Worm (Caenorhabditis elegans) whole organism, midembryonic: Measurements from ENCODE around the gene nhr-103.

Experiments used
- cog-1 ChIP-seq: sonication (generic microtip); optimal IDR thresholded peaks from 2 replicates; lab custom pipeline; 2016; ENCODE audit warnings: missing genetic modification characterization, missing compliant biosample characterization
- flt-1 ChIP-seq: fragments of 200-800 bp; sonication (Bioruptor generic); IDR thresholded peaks from 2 replicates; pipeline ENCODE4 v1.3.6; 2022; ENCODE audit warnings: missing genetic modification characterization, missing compliant biosample characterization
- klf-2 ChIP-seq: fragments of 200-800 bp; sonication (Bioruptor generic); conservative IDR thresholded peaks from 2 replicates; pipeline ENCODE4 v1.3.6; 2022; ENCODE audit warnings: missing genetic modification reagents, missing genetic modification characterization, missing compliant biosample characterization
- med-1 ChIP-seq: sonication (generic microtip); optimal IDR thresholded peaks from 2 replicates; lab custom pipeline; 2017; ENCODE audit warnings: missing genetic modification characterization, mild to moderate bottlenecking, missing compliant biosample characterization, antibody characterized with exemption, missing genetic modification reagents; ENCODE audit not compliant: insufficient read depth
- ref-1 ChIP-seq: fragments of 200-800 bp; sonication (Bioruptor generic); conservative IDR thresholded peaks from 2 replicates; pipeline ENCODE4 v1.3.6; 2022; ENCODE audit warnings: missing genetic modification reagents, missing genetic modification characterization, missing compliant biosample characterization
- ztf-23 ChIP-seq: fragments of 200-800 bp; sonication (Bioruptor generic); IDR thresholded peaks from 2 replicates; pipeline ENCODE4 v1.3.6; 2022; ENCODE audit warnings: missing genetic modification reagents, missing genetic modification characterization, missing compliant biosample characterization
- ztf-29 ChIP-seq: fragments of 200-800 bp; sonication (Bioruptor generic); IDR thresholded peaks from 2 replicates; pipeline ENCODE4 v1.3.6; 2022; ENCODE audit warnings: missing genetic modification reagents, missing genetic modification characterization, missing compliant biosample characterization

ce11 chrV:2183162-2183561 lies 42.1 kb upstream of the nhr-103 start, which contains the start of gene cyp-33C2:
- TF ChIP-seq flt-1 (GFP tag; lab: Robert Waterston, UW) (no peak), ztf-29 (GFP tag; lab: Robert Waterston, UW) (no peak), med-1 (no peak), cog-1 (no peak), klf-2 (GFP tag; lab: Robert Waterston, UW) (no peak), ref-1 (GFP tag; lab: Robert Waterston, UW) (no peak), ztf-23 (GFP tag; lab: Robert Waterston, UW) (no peak)
